Fruit fly (Drosophila melanogaster) Kc167 (cell line): Measurements from ENCODE around the gene CG11698.

Source experiments
- Myc ChIP-seq: fragments of >200 bp; optimal IDR thresholded peaks from 2 replicates; lab custom pipeline; 2017; ENCODE audit warnings: missing external identifiers
- Sin3A ChIP-seq: fragments of >200 bp; optimal IDR thresholded peaks from 2 replicates; lab custom pipeline; 2018; ENCODE audit warnings: missing external identifiers
- h ChIP-seq: fragments of >200 bp; optimal IDR thresholded peaks from 3 replicates; lab custom pipeline; 2018; ENCODE audit warnings: missing external identifiers
- insv ChIP-seq: fragments of >200 bp; optimal IDR thresholded peaks from 3 replicates; lab custom pipeline; 2018; ENCODE audit warnings: missing external identifiers
- psq ChIP-seq: fragments of >200 bp; optimal IDR thresholded peaks from 2 replicates; lab custom pipeline; 2017; ENCODE audit warnings: missing external identifiers
- ttk ChIP-seq: sonication (Bioruptor generic); optimal IDR thresholded peaks from 2 replicates; lab custom pipeline; 2017; ENCODE audit warnings: missing external identifiers

Gene CG11698

dm6 chr3R:8310678-8311077, 1.3 kb upstream of the CG11698 start, which contains the start of gene CG11693:
Gene CG11693 (minus strand): TSS chr3R:8310778.
- TF ChIP-seq psq, result no peak
- no peak for TF ChIP-seq insv (lab: Kevin White, UChicago)
- no peak for TF ChIP-seq Sin3A
- TF ChIP-seq Myc, result no peak
- TF ChIP-seq h (lab: Kevin White, UChicago), result no peak
- TF ChIP-seq ttk (lab: Kevin White, UChicago), result no peak

- TF ChIP-seq psq, result no peak
- no peak for TF ChIP-seq ttk (lab: Kevin White, UChicago)
- no peak for TF ChIP-seq Sin3A
- no peak for TF ChIP-seq h (lab: Kevin White, UChicago)
- no peak for TF ChIP-seq Myc
- TF ChIP-seq insv (lab: Kevin White, UChicago), result no peak
Measured at dm6 chr3R:8313038-8313437, 1.1 kb downstream of the CG11698 start, which contains the start of gene CG7483. Gene CG7483 (plus strand): TSS chr3R:8313208.

- TF ChIP-seq Myc (no peak), Sin3A (no peak), h (lab: Kevin White, UChicago) (no peak), psq (no peak), insv (lab: Kevin White, UChicago) (no peak)
Measured at dm6 chr3R:8316344-8317105, 4.5 kb downstream of the CG11698 start, which contains the start of gene Coq2. Gene Coq2 (minus strand): TSS chr3R:8316543.

- no peak for TF ChIP-seq Sin3A
- no peak for TF ChIP-seq ttk (lab: Kevin White, UChicago)
- TF ChIP-seq psq, result no peak
- no peak for TF ChIP-seq Myc
- TF ChIP-seq h (lab: Kevin White, UChicago), result no peak
- no peak for TF ChIP-seq insv (lab: Kevin White, UChicago)
Measured at dm6 chr3R:8317215-8317614, 5.2 kb downstream of the CG11698 start, which contains the start of gene Ctr1B. Gene Ctr1B (plus strand): TSS chr3R:8317612.

- TF ChIP-seq psq, result no peak
- no peak for TF ChIP-seq insv (lab: Kevin White, UChicago)
Measured at dm6 chr3R:8317709-8318335, 5.8 kb downstream of the CG11698 start.

- no peak for TF ChIP-seq ttk (lab: Kevin White, UChicago)
- TF ChIP-seq h (lab: Kevin White, UChicago), result no peak
- no peak for TF ChIP-seq insv (lab: Kevin White, UChicago)
- TF ChIP-seq Myc, result no peak
- TF ChIP-seq psq, result no peak
- no peak for TF ChIP-seq Sin3A
Measured at dm6 chr3R:8321447-8321846, 9.5 kb downstream of the CG11698 start, which contains the start of gene Or85a. Gene Or85a (plus strand): TSS chr3R:8321747.

- no peak for TF ChIP-seq insv (lab: Kevin White, UChicago)
- TF ChIP-seq h (lab: Kevin White, UChicago), result no peak
- TF ChIP-seq Sin3A, result no peak
- no peak for TF ChIP-seq Myc
- TF ChIP-seq ttk (lab: Kevin White, UChicago), result no peak
- no peak for TF ChIP-seq psq
Measured at dm6 chr3R:8324016-8324415, 12.0 kb downstream of the CG11698 start, which contains the start of gene CG7443. Gene CG7443 (plus strand): TSS chr3R:8324316.

dm6 chr3R:8326884-8327283, 14.9 kb downstream of the CG11698 start:
- TF ChIP-seq h (lab: Kevin White, UChicago) (no peak), insv (lab: Kevin White, UChicago) (no peak), Myc (no peak), ttk (lab: Kevin White, UChicago) (no peak), Sin3A (no peak), psq (no peak)

- TF ChIP-seq insv (lab: Kevin White, UChicago), result no peak
- no peak for TF ChIP-seq psq
- TF ChIP-seq h (lab: Kevin White, UChicago), result no peak
- no peak for TF ChIP-seq Sin3A
Measured at dm6 chr3R:8327967-8328789, 16.2 kb downstream of the CG11698 start.

dm6 chr3R:8329628-8330027, 17.6 kb downstream of the CG11698 start:
- TF ChIP-seq Myc (no peak), insv (lab: Kevin White, UChicago) (no peak), Sin3A (no peak), ttk (lab: Kevin White, UChicago) (no peak)

dm6 chr3R:8333768-8334470, 21.9 kb downstream of the CG11698 start, which contains the start of gene Poxm:
Gene Poxm (minus strand): TSS chr3R:8333792.
- TF ChIP-seq Sin3A (no peak), h (lab: Kevin White, UChicago) (no peak), insv (lab: Kevin White, UChicago) (no peak), ttk (lab: Kevin White, UChicago) (no peak), psq (no peak), Myc (no peak)

dm6 chr3R:8334471-8334783, 22.4 kb downstream of the CG11698 start:
- TF ChIP-seq psq, result no peak
- no peak for TF ChIP-seq Sin3A
- TF ChIP-seq h (lab: Kevin White, UChicago), result no peak
- no peak for TF ChIP-seq insv (lab: Kevin White, UChicago)
- TF ChIP-seq Myc, result no peak
- no peak for TF ChIP-seq ttk (lab: Kevin White, UChicago)
